Worm (Caenorhabditis elegans): ENCODE data around the gene pqn-29.

ce11 chrIII:4671491-4671890 is 25.3 kb upstream of the pqn-29 start, which contains the start of gene T23F11.11:
- TF ChIP-seq ceh-36 (tag; optimal IDR thresholded peaks at IDR 0.05) (no peak), tra-4 (tag; optimal IDR thresholded peaks at IDR 0.05) (no peak), B0310.2 (tag; optimal IDR thresholded peaks at IDR 0.05) (no peak), ets-7 (tag; optimal IDR thresholded peaks at IDR 0.05) (no peak), sea-1 (GFP tag; conservative IDR thresholded peaks at IDR 0.05) (no peak), hnd-1 (tag; optimal IDR thresholded peaks at IDR 0.05) (no peak), hmbx-1 (tag; optimal IDR thresholded peaks at IDR 0.05) (no peak)

Data from whole organism, early embryonic.